Fruit fly (Drosophila melanogaster) whole organism, pupa: Measurements from ENCODE around the gene Flacc.

ENCODE experiments used
- CG10348 ChIP-seq: fragments of 200-800 bp; sonication (Bioruptor generic); IDR thresholded peaks from 2 replicates; pipeline ENCODE4 v1.3.6; 2022; ENCODE audit warnings: missing biosample characterization, missing genetic modification characterization
- CG12605 ChIP-seq: fragments of 200-800 bp; sonication (Bioruptor generic); IDR thresholded peaks from 2 replicates; pipeline ENCODE4 v1.3.6; 2022; ENCODE audit warnings: missing biosample characterization, missing genetic modification characterization
- CG13204 ChIP-seq: fragments of 200-800 bp; sonication (Bioruptor generic); optimal IDR thresholded peaks from 2 replicates; lab custom pipeline; 2018; ENCODE audit warnings: missing biosample characterization, mild to moderate bottlenecking, missing genetic modification characterization, moderate library complexity
- CG14655 ChIP-seq: fragments of 200-800 bp; sonication (Bioruptor generic); optimal IDR thresholded peaks from 3 replicates; lab custom pipeline; 2017; ENCODE audit warnings: mild to moderate bottlenecking, missing biosample characterization, missing genetic modification reagents, missing genetic modification characterization
- CG15710 ChIP-seq: fragments of 200-800 bp; sonication (Bioruptor generic); optimal IDR thresholded peaks from 2 replicates; lab custom pipeline; 2018; ENCODE audit warnings: missing biosample characterization, mild to moderate bottlenecking, missing genetic modification characterization, moderate library complexity
- CG17806 ChIP-seq: fragments of 200-800 bp; sonication (Bioruptor generic); optimal IDR thresholded peaks from 2 replicates; lab custom pipeline; 2018; ENCODE audit warnings: missing biosample characterization, mild to moderate bottlenecking, missing genetic modification characterization, moderate library complexity
- CG32121 ChIP-seq: fragments of 200-800 bp; sonication (Bioruptor generic); IDR thresholded peaks from 2 replicates; pipeline ENCODE4 v1.3.6; 2022; ENCODE audit warnings: missing biosample characterization, missing genetic modification characterization
- CG34367 ChIP-seq: fragments of 200-800 bp; sonication (Bioruptor generic); optimal IDR thresholded peaks from 2 replicates; lab custom pipeline; 2018; ENCODE audit warnings: missing biosample characterization, mild to moderate bottlenecking, missing genetic modification characterization
- CG4496 ChIP-seq: fragments of 200-800 bp; sonication (Bioruptor generic); IDR thresholded peaks from 3 replicates; pipeline ENCODE4 v1.3.6; 2022; ENCODE audit warnings: missing biosample characterization, missing genetic modification characterization
- CG8159 ChIP-seq: fragments of 200-800 bp; sonication (Bioruptor generic); optimal IDR thresholded peaks from 3 replicates; lab custom pipeline; 2018; ENCODE audit warnings: missing biosample characterization, mild to moderate bottlenecking, missing genetic modification characterization, moderate library complexity
- CG8301 ChIP-seq: fragments of 200-800 bp; sonication (Bioruptor generic); optimal IDR thresholded peaks from 2 replicates; lab custom pipeline; 2018; ENCODE audit warnings: missing biosample characterization, mild to moderate bottlenecking, missing genetic modification characterization
- CG9948 ChIP-seq: fragments of 200-800 bp; sonication (Bioruptor generic); optimal IDR thresholded peaks from 2 replicates; lab custom pipeline; 2018; ENCODE audit warnings: missing biosample characterization, mild to moderate bottlenecking, missing genetic modification characterization, moderate library complexity
- D1 ChIP-seq: fragments of 200-800 bp; sonication (Bioruptor generic); optimal IDR thresholded peaks from 2 replicates; lab custom pipeline; 2018; ENCODE audit warnings: missing biosample characterization, mild to moderate bottlenecking, missing genetic modification characterization, moderate library complexity
- EcR ChIP-seq: fragments of 200-800 bp; sonication (Bioruptor generic); optimal IDR thresholded peaks from 3 replicates; lab custom pipeline; 2019; ENCODE audit warnings: missing biosample characterization, missing genetic modification characterization, mild to moderate bottlenecking, moderate library complexity, missing genetic modification reagents
- Ets98B ChIP-seq: fragments of 200-800 bp; sonication (Bioruptor generic); IDR thresholded peaks from 2 replicates; pipeline ENCODE4 v1.3.6; 2022; ENCODE audit warnings: missing biosample characterization, missing genetic modification characterization
- Pif1A ChIP-seq: fragments of 200-800 bp; sonication (Bioruptor generic); optimal IDR thresholded peaks from 3 replicates; lab custom pipeline; 2016; ENCODE audit warnings: missing biosample characterization, missing genetic modification characterization
- Pif1B ChIP-seq: fragments of 200-800 bp; sonication (Bioruptor generic); optimal IDR thresholded peaks from 3 replicates; lab custom pipeline; 2016; ENCODE audit warnings: missing biosample characterization, missing genetic modification characterization
- Snoo ChIP-seq: fragments of 200-800 bp; sonication (Bioruptor generic); optimal IDR thresholded peaks from 3 replicates; lab custom pipeline; 2017; ENCODE audit warnings: missing biosample characterization, mild to moderate bottlenecking, missing genetic modification characterization, inconsistent platforms
- fd96Ca ChIP-seq: fragments of 200-800 bp; sonication (Bioruptor generic); IDR thresholded peaks from 3 replicates; pipeline ENCODE4 v1.3.6; 2022; ENCODE audit warnings: missing biosample characterization, missing genetic modification characterization
- gl ChIP-seq: fragments of 200-800 bp; sonication (Bioruptor generic); optimal IDR thresholded peaks from 2 replicates; lab custom pipeline; 2018; ENCODE audit warnings: missing biosample characterization, mild to moderate bottlenecking, missing genetic modification characterization
- rn ChIP-seq: fragments of 200-800 bp; sonication (Bioruptor generic); IDR thresholded peaks from 2 replicates; pipeline ENCODE4 v1.3.6; 2022; ENCODE audit warnings: missing biosample characterization, missing genetic modification characterization

Gene Flacc

DNA sequence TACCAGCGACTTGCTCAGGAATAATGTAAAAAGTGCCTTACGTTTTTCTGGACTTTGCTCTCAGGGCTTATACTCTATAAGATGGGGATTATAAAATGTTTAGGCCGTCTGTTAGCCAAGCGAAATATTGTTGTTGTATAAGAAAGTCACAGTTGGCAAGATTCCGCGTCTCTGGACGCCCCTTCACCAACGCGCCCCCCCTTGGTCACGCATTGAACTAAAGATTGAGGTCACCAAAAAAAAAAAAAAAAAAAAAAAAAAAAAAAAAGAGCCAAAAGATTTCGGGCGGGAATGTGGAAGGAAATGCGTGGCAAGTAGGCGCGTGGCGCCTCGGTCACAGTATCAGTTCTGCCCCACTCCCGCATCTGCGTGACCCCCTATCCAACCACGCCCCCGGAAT lies 41.4 kb upstream of the Flacc start:
- TF ChIP-seq Ets98B (GFP tag; lab: Robert Waterston, UW) (no peak), CG15710 (tag; lab: Kevin White, UChicago) (no peak), rn (GFP tag; lab: Robert Waterston, UW) (no peak), D1 (tag; lab: Kevin White, UChicago) (no peak), Pif1A (GFP tag; lab: Kevin White, UChicago) (no peak), CG13204 (no peak), Snoo (tag; lab: Kevin White, UChicago) (no peak), fd96Ca (GFP tag; lab: Robert Waterston, UW) (no peak), CG12605 (GFP tag; lab: Robert Waterston, UW) (no peak), CG4496 (GFP tag; lab: Robert Waterston, UW) (no peak)

DNA sequence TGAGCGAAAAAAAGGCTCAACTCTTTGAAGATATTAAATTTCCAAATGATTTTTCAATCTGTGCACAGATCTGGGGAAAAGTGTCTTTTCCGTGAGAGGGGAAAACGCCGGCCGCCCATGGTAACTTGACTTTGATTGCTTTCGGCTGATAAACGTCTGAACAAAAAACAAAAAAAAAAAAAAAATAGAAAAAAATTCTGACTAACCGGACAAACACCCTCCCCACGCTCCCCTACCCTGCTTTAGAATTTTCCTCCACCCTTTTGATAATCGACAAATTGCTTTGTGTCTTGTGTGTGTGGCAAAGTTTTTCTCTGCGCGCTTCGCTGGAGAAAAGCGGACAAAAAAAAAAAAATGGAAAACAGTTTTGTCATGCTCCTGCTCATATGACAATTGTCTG lies 40.0 kb upstream of the Flacc start:
- no peak for TF ChIP-seq CG12605 (GFP tag; lab: Robert Waterston, UW)
- no peak for TF ChIP-seq EcR (GFP tag; lab: Kevin White, UChicago)
- no peak for TF ChIP-seq rn (GFP tag; lab: Robert Waterston, UW)
- TF ChIP-seq CG32121 (GFP tag; lab: Robert Waterston, UW) = no peak
- no peak for TF ChIP-seq CG8159
- no peak for TF ChIP-seq CG34367 (tag; lab: Kevin White, UChicago)
- TF ChIP-seq Ets98B (GFP tag; lab: Robert Waterston, UW) = no peak
- TF ChIP-seq CG13204 = no peak
- no peak for TF ChIP-seq D1 (tag; lab: Kevin White, UChicago)
- TF ChIP-seq, all 21 proteins: peak for 0

DNA sequence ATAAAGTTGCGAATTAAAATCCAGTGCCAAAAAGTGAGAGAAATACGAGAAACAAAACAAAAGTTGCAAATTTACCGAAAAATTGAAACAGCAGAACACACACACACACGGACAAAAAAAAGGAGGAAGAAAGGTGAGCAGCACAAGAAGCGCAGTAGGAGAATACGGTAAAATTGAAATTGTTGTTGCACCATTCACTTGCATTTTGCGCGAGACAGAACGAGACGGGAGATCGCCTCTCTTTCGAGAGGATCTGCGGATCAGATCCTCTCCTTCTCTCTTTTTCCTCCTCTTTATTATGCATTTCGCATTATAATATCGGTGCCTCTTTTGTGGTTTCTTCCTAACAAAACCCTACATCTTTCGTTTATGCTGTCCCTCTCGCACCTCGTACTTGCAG lies 37.4 kb upstream of the Flacc start:
- no peak for TF ChIP-seq CG10348 (GFP tag; lab: Robert Waterston, UW)
- no peak for TF ChIP-seq CG14655 (GFP tag; lab: Kevin White, UChicago)
- TF ChIP-seq CG34367 (tag; lab: Kevin White, UChicago) = no peak
- no peak for TF ChIP-seq Ets98B (GFP tag; lab: Robert Waterston, UW)
- no peak for TF ChIP-seq Pif1A (GFP tag; lab: Kevin White, UChicago)
- TF ChIP-seq Pif1B (GFP tag; lab: Kevin White, UChicago) = no peak
- no peak for TF ChIP-seq CG15710 (tag; lab: Kevin White, UChicago)
- TF ChIP-seq CG4496 (GFP tag; lab: Robert Waterston, UW) = no peak
- no peak for TF ChIP-seq CG9948 (tag; lab: Kevin White, UChicago)
- no peak for TF ChIP-seq D1 (tag; lab: Kevin White, UChicago)
- no peak for TF ChIP-seq CG8159
- no peak for TF ChIP-seq CG17806 (tag; lab: Kevin White, UChicago)
- no peak for TF ChIP-seq EcR (GFP tag; lab: Kevin White, UChicago)
- TF ChIP-seq CG12605 (GFP tag; lab: Robert Waterston, UW) = no peak
- no peak for TF ChIP-seq CG8301 (tag; lab: Kevin White, UChicago)
- TF ChIP-seq rn (GFP tag; lab: Robert Waterston, UW) = no peak
- TF ChIP-seq Snoo (tag; lab: Kevin White, UChicago) = no peak
- TF ChIP-seq, all 21 proteins: peak for 0

DNA sequence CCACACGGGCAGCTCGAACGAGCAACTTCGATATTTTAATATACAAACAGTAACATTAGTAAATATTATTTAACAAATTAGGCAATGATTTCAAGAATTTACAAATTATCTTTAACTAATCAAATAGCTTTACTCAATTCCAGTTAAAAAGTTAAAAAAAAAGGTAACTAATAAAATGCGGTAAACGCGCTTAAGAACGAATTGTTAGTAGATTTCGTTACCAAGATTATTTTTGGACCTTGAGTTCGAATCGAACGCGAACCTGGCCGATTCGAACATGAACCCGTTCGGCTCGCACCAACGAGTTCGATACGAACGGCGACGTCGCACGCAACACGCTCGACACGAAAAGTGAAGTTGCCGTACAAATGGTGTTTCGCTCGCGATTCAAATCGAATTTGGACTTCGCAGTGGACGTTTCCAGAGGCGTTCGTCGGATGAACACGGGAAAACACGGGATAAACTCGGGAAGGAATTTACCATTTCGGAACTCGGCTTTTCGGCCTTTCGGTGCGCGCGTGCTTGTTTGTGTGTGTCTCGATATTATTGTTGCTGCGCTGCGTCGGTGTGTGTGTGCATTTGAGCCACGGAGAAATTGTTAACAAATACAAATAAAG lies 36.6 kb upstream of the Flacc start, which contains the start of gene CG43759:
CG43759 (plus strand) TSS at position 390 of the 617 bp plus-strand sequence.
- TF ChIP-seq CG9948 (tag; lab: Kevin White, UChicago) (no peak), CG13204 (peak; percentile 37), Pif1B (GFP tag; lab: Kevin White, UChicago) (peak; percentile 9), Ets98B (GFP tag; lab: Robert Waterston, UW) (peak; percentile 16; the same call in 1 of the 2 replicates), Pif1A (GFP tag; lab: Kevin White, UChicago) (peak; percentile 6), CG12605 (GFP tag; lab: Robert Waterston, UW) (0 out of 2 replicates have a peak, but pooled peaks have one; percentile 27), CG17806 (tag; lab: Kevin White, UChicago) (no peak), gl (tag; lab: Kevin White, UChicago) (no peak), CG4496 (GFP tag; lab: Robert Waterston, UW) (peak; percentile 49; the same call in 1 of the 3 replicates)
- TF ChIP-seq, all 21 proteins: peak for 6

DNA sequence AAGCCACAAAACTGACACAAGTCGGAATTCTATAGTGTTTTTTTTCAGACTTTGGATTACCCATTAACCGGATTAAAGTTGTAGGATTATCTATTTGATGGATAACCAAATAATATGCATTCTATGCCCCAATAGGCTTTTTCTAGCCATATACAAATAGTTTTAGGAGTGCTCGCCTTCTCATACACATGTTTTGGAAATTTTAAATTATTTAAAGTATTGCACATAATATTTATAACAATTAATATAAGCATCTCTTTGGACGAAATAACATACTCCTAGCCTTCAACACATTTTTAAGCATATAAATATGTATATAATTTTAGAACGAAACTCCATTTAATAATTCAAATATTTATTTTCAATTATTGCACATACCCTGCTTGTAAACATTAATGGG lies 36.0 kb upstream of the Flacc start:
- TF ChIP-seq CG32121 (GFP tag; lab: Robert Waterston, UW) (no peak), rn (GFP tag; lab: Robert Waterston, UW) (no peak), CG17806 (tag; lab: Kevin White, UChicago) (peak; percentile 43), CG14655 (GFP tag; lab: Kevin White, UChicago) (peak; percentile 73), Ets98B (GFP tag; lab: Robert Waterston, UW) (no peak), Pif1B (GFP tag; lab: Kevin White, UChicago) (no peak), CG9948 (tag; lab: Kevin White, UChicago) (peak; percentile 77), CG15710 (tag; lab: Kevin White, UChicago) (peak; percentile 71), fd96Ca (GFP tag; lab: Robert Waterston, UW) (no peak), Snoo (tag; lab: Kevin White, UChicago) (peak; percentile 56), gl (tag; lab: Kevin White, UChicago) (no peak), CG10348 (GFP tag; lab: Robert Waterston, UW) (no peak), CG8159 (peak; percentile 79), EcR (GFP tag; lab: Kevin White, UChicago) (no peak), CG34367 (tag; lab: Kevin White, UChicago) (peak; percentile 57), D1 (tag; lab: Kevin White, UChicago) (peak; percentile 30), CG8301 (tag; lab: Kevin White, UChicago) (peak; percentile 46), Pif1A (GFP tag; lab: Kevin White, UChicago) (no peak), CG12605 (GFP tag; lab: Robert Waterston, UW) (no peak), CG13204 (no peak), CG4496 (GFP tag; lab: Robert Waterston, UW) (no peak)
